Fruit fly (Drosophila melanogaster): ENCODE data around the gene gammaTub23C.

The gammaTub23C gene

DNA sequence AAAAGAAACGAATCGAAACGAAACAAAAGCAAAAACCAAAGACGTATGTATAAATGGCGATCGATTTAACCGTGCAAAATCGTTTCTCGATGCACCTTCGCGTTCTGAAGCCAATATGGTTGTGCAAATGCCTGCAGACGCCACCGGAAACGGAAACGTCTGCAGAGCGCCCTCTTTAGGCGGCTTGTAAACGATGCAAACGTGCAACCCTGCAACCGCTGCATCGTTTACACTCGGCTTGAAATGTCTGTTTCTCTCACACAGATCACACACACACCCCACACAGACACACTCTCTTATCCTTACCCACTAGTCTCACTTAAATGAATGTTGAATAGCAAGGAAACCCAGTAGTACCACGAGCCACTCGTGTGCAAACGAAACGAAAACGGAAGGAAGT is 5.8 kb upstream of the gammaTub23C start (continued):
- no peak for TF ChIP-seq oc (tag; optimal IDR thresholded peaks at IDR 0.05)
- TF ChIP-seq HHEX (GFP tag; optimal IDR thresholded peaks at IDR 0.05) = no peak
- TF ChIP-seq Dad (GFP tag; optimal IDR thresholded peaks at IDR 0.05) = no peak
- TF ChIP-seq bigmax (GFP tag; optimal IDR thresholded peaks at IDR 0.05) = no peak
- TF ChIP-seq ssp (GFP tag; IDR thresholded peaks at IDR 0.05) = no peak
- no peak for TF ChIP-seq dimm (GFP tag; IDR thresholded peaks at IDR 0.05)
- TF ChIP-seq CG12219 (GFP tag; optimal IDR thresholded peaks at IDR 0.05) = no peak
- no peak for TF ChIP-seq Sry-δ (GFP tag; optimal IDR thresholded peaks at IDR 0.05)
- peak; percentile 15 for TF ChIP-seq CG13775 (GFP tag; optimal IDR thresholded peaks at IDR 0.05)
- no peak for TF ChIP-seq Lpt (GFP tag; optimal IDR thresholded peaks at IDR 0.05)
- TF ChIP-seq CG12071 (GFP tag; optimal IDR thresholded peaks at IDR 0.05) = no peak
- peak; percentile 17 for TF ChIP-seq CG2202 (tag; optimal IDR thresholded peaks at IDR 0.05)
- peak; percentile 56 for TF ChIP-seq CG10959 (GFP tag; IDR thresholded peaks at IDR 0.05)
- no peak for TF ChIP-seq CG3065 (GFP tag; optimal IDR thresholded peaks at IDR 0.05)
- peak; percentile 11 for TF ChIP-seq CG10267 (tag; optimal IDR thresholded peaks at IDR 0.05)
- TF ChIP-seq CG1603 (tag; optimal IDR thresholded peaks at IDR 0.05) = peak; percentile 53
- no peak for TF ChIP-seq kay (GFP tag; optimal IDR thresholded peaks at IDR 0.05)
- TF ChIP-seq Gsc (GFP tag; IDR thresholded peaks at IDR 0.05) = no peak
- TF ChIP-seq gt (GFP tag; IDR thresholded peaks at IDR 0.05) = no peak
- TF ChIP-seq CG2120 (GFP tag; optimal IDR thresholded peaks at IDR 0.05) = no peak
- peak; percentile 13 for TF ChIP-seq twi (tag; optimal IDR thresholded peaks at IDR 0.05)
- no peak for TF ChIP-seq Trl (optimal IDR thresholded peaks at IDR 0.05)
- TF ChIP-seq Trl (GFP tag; optimal IDR thresholded peaks at IDR 0.05) = no peak
- no peak for TF ChIP-seq BEAF-32 (GFP tag; optimal IDR thresholded peaks at IDR 0.05)
- TF ChIP-seq CG2712 (tag; optimal IDR thresholded peaks at IDR 0.05) = peak; percentile 0
- TF ChIP-seq CG2199 (GFP tag; IDR thresholded peaks at IDR 0.05) = 0 out of 3 replicates have a peak, but pooled peaks have one; percentile 8
- no peak for TF ChIP-seq CG2678 (tag; optimal IDR thresholded peaks at IDR 0.05)
- no peak for TF ChIP-seq fd64A (GFP tag; optimal IDR thresholded peaks at IDR 0.05)
- no peak for TF ChIP-seq Fer1 (GFP tag; optimal IDR thresholded peaks at IDR 0.05)
- peak; percentile 8 for TF ChIP-seq trem (tag; optimal IDR thresholded peaks at IDR 0.05)
- no peak for TF ChIP-seq Six4 (GFP tag; optimal IDR thresholded peaks at IDR 0.05)
- TF ChIP-seq gcm (GFP tag; optimal IDR thresholded peaks at IDR 0.05) = no peak
- TF ChIP-seq tup (GFP tag; optimal IDR thresholded peaks at IDR 0.05) = no peak
- TF ChIP-seq Nf-YC (tag; optimal IDR thresholded peaks at IDR 0.05) = no peak
- no peak for TF ChIP-seq wor (GFP tag; IDR thresholded peaks at IDR 0.05)
- no peak for TF ChIP-seq HLH3B (GFP tag; IDR thresholded peaks at IDR 0.05)
- no peak; the same call in 2 of the 3 replicates for TF ChIP-seq CG11456 (GFP tag; IDR thresholded peaks at IDR 0.05)
- TF ChIP-seq Side (GFP tag; optimal IDR thresholded peaks at IDR 0.05) = no peak
- TF ChIP-seq CG14050 (GFP tag; IDR thresholded peaks at IDR 0.05) = no peak
- TF ChIP-seq CG15479 (GFP tag; optimal IDR thresholded peaks at IDR 0.05) = peak; percentile 73
- TF ChIP-seq CG30403 (GFP tag; optimal IDR thresholded peaks at IDR 0.05) = no peak
- TF ChIP-seq ac (GFP tag; optimal IDR thresholded peaks at IDR 0.05) = peak; percentile 80
- no peak for TF ChIP-seq esg (GFP tag; conservative IDR thresholded peaks at IDR 0.05)
- TF ChIP-seq cwo (GFP tag; optimal IDR thresholded peaks at IDR 0.05) = no peak
- TF ChIP-seq inv (GFP tag; IDR thresholded peaks at IDR 0.05; ENCODE audit: partially characterized antibody) = no peak
- TF ChIP-seq CG9727 (GFP tag; optimal IDR thresholded peaks at IDR 0.05) = peak; percentile 49
- no peak for TF ChIP-seq CG10654 (GFP tag; optimal IDR thresholded peaks at IDR 0.05)
- 0 out of 2 replicates have a peak, but pooled peaks have one; percentile 25 for TF ChIP-seq NFAT (GFP tag; IDR thresholded peaks at IDR 0.05)
- TF ChIP-seq jing (GFP tag; optimal IDR thresholded peaks at IDR 0.05) = no peak
- no peak for TF ChIP-seq croc (GFP tag; conservative IDR thresholded peaks at IDR 0.05)
- TF ChIP-seq Lhr (GFP tag; optimal IDR thresholded peaks at IDR 0.05) = no peak
- TF ChIP-seq sim (GFP tag; IDR thresholded peaks at IDR 0.05) = peak; percentile 38; the same call in 1 of the 2 replicates
